Fruit fly (Drosophila melanogaster) whole organism, prepupa: Measurements from ENCODE around the gene IntS11.

Experiments
- Blimp-1 ChIP-seq: fragments of 200-800 bp; sonication (Bioruptor generic); optimal IDR thresholded peaks from 3 replicates; lab custom pipeline; 2017; ENCODE audit warnings: missing biosample characterization, missing genetic modification characterization, mild to moderate bottlenecking, moderate library complexity, missing genetic modification reagents
- CG10631 ChIP-seq: fragments of 200-800 bp; sonication (Bioruptor generic); optimal IDR thresholded peaks from 2 replicates; lab custom pipeline; 2016; ENCODE audit warnings: missing biosample characterization, missing genetic modification characterization
- CG11294 ChIP-seq: fragments of 200-800 bp; sonication (Bioruptor generic); IDR thresholded peaks from 2 replicates; pipeline ENCODE4 v1.3.6; 2022; ENCODE audit warnings: missing biosample characterization, missing genetic modification characterization
- CG11762 ChIP-seq: fragments of 200-800 bp; sonication (Bioruptor generic); optimal IDR thresholded peaks from 3 replicates; lab custom pipeline; 2016; ENCODE audit warnings: missing biosample characterization, missing genetic modification characterization; ENCODE audit not compliant: insufficient read depth
- CG11902 ChIP-seq: fragments of 200-800 bp; sonication (Bioruptor generic); optimal IDR thresholded peaks from 3 replicates; lab custom pipeline; 2016; ENCODE audit warnings: missing biosample characterization, missing genetic modification characterization
- CG15336 ChIP-seq: fragments of 200-800 bp; sonication (Bioruptor generic); IDR thresholded peaks from 2 replicates; pipeline ENCODE4 v1.3.6; 2022; ENCODE audit warnings: missing biosample characterization, missing genetic modification characterization
- CG16779 ChIP-seq: fragments of 200-800 bp; sonication (Bioruptor generic); optimal IDR thresholded peaks from 3 replicates; lab custom pipeline; 2017; ENCODE audit warnings: missing biosample characterization, mild to moderate bottlenecking, missing genetic modification characterization
- CG3032 ChIP-seq: fragments of 200-800 bp; optimal IDR thresholded peaks from 2 replicates; lab custom pipeline; 2019; ENCODE audit warnings: missing biosample characterization, mild to moderate bottlenecking, missing genetic modification characterization, moderate library complexity
- CG31627 ChIP-seq: fragments of 200-800 bp; sonication (Bioruptor generic); optimal IDR thresholded peaks from 3 replicates; lab custom pipeline; 2016; ENCODE audit warnings: missing biosample characterization, missing genetic modification characterization
- CG32006 ChIP-seq: fragments of 200-800 bp; sonication (Bioruptor generic); optimal IDR thresholded peaks from 3 replicates; lab custom pipeline; 2017; ENCODE audit warnings: missing biosample characterization, mild to moderate bottlenecking, missing genetic modification characterization
- CG3919 ChIP-seq: fragments of 200-800 bp; sonication (Bioruptor generic); optimal IDR thresholded peaks from 3 replicates; lab custom pipeline; 2016; ENCODE audit warnings: missing biosample characterization, missing genetic modification characterization
- CG6163 ChIP-seq: fragments of 200-800 bp; sonication (Bioruptor generic); IDR thresholded peaks from 3 replicates; pipeline ENCODE4 v1.3.6; 2022; ENCODE audit warnings: missing biosample characterization, missing genetic modification characterization
- CG6276 ChIP-seq: fragments of 200-800 bp; sonication (Bioruptor generic); optimal IDR thresholded peaks from 2 replicates; lab custom pipeline; 2017; ENCODE audit warnings: missing biosample characterization, mild to moderate bottlenecking, missing genetic modification characterization
- CG6808 ChIP-seq: fragments of 200-800 bp; sonication (Bioruptor generic); optimal IDR thresholded peaks from 3 replicates; lab custom pipeline; 2017; ENCODE audit warnings: missing biosample characterization, missing genetic modification characterization, mild to moderate bottlenecking, moderate library complexity, missing genetic modification reagents
- CG6854 ChIP-seq: fragments of 200-800 bp; sonication (Bioruptor generic); optimal IDR thresholded peaks from 2 replicates; lab custom pipeline; 2017; ENCODE audit warnings: missing biosample characterization, mild to moderate bottlenecking, missing genetic modification characterization
- CG7368 ChIP-seq: fragments of 200-800 bp; sonication (Bioruptor generic); optimal IDR thresholded peaks from 3 replicates; lab custom pipeline; 2016; ENCODE audit warnings: missing biosample characterization, missing genetic modification characterization
- CG8119 ChIP-seq: fragments of 200-800 bp; sonication (Bioruptor generic); IDR thresholded peaks from 3 replicates; pipeline ENCODE4 v1.3.6; 2022; ENCODE audit warnings: missing biosample characterization, missing genetic modification characterization
- CG9139 ChIP-seq: fragments of 200-800 bp; sonication (Bioruptor generic); optimal IDR thresholded peaks from 3 replicates; lab custom pipeline; 2017; ENCODE audit warnings: missing biosample characterization, mild to moderate bottlenecking, missing genetic modification characterization
- Eip78C ChIP-seq: fragments of 200-800 bp; sonication (Bioruptor generic); peaks from one replicate; lab custom pipeline; 2016; ENCODE audit warnings: missing biosample characterization, missing genetic modification characterization
- Eip93F ChIP-seq: fragments of 200-800 bp; sonication (Bioruptor generic); optimal IDR thresholded peaks from 2 replicates; lab custom pipeline; 2016; ENCODE audit warnings: missing biosample characterization, mild to moderate bottlenecking, missing genetic modification characterization
- Ets21C ChIP-seq: fragments of 200-800 bp; sonication (Bioruptor generic); optimal IDR thresholded peaks from 3 replicates; lab custom pipeline; 2016; ENCODE audit warnings: missing biosample characterization, missing genetic modification characterization
- Ets96B ChIP-seq: fragments of 200-800 bp; optimal IDR thresholded peaks from 2 replicates; lab custom pipeline; 2019; ENCODE audit warnings: missing biosample characterization, mild to moderate bottlenecking, missing genetic modification characterization, moderate library complexity
- Gug ChIP-seq: fragments of 200-800 bp; sonication (Bioruptor generic); IDR thresholded peaks from 2 replicates; pipeline ENCODE4 v1.3.6; 2022; ENCODE audit warnings: missing biosample characterization, missing genetic modification characterization
- Hr39 ChIP-seq: fragments of 200-800 bp; sonication (Bioruptor generic); optimal IDR thresholded peaks from 2 replicates; lab custom pipeline; 2016; ENCODE audit warnings: missing biosample characterization, missing genetic modification characterization
- Lpt ChIP-seq: fragments of 200-800 bp; sonication (Bioruptor generic); optimal IDR thresholded peaks from 3 replicates; lab custom pipeline; 2016; ENCODE audit warnings: missing biosample characterization, missing genetic modification characterization
- Met ChIP-seq: fragments of 200-800 bp; sonication (Bioruptor generic); optimal IDR thresholded peaks from 3 replicates; lab custom pipeline; 2016; ENCODE audit warnings: missing biosample characterization, missing genetic modification characterization
- OdsH ChIP-seq: fragments of 200-800 bp; sonication (Bioruptor generic); optimal IDR thresholded peaks from 3 replicates; lab custom pipeline; 2016; ENCODE audit warnings: missing biosample characterization, missing genetic modification characterization
- Sox102F ChIP-seq: fragments of 200-800 bp; sonication (Bioruptor generic); optimal IDR thresholded peaks from 2 replicates; lab custom pipeline; 2016; ENCODE audit warnings: missing biosample characterization, mild to moderate bottlenecking, missing genetic modification characterization
- Sox14 ChIP-seq: fragments of 200-800 bp; sonication (Bioruptor generic); optimal IDR thresholded peaks from 3 replicates; lab custom pipeline; 2016; ENCODE audit warnings: missing biosample characterization, missing genetic modification characterization
- acj6 ChIP-seq: fragments of 200-800 bp; sonication (Bioruptor generic); optimal IDR thresholded peaks from 3 replicates; lab custom pipeline; 2016; ENCODE audit warnings: missing biosample characterization, missing genetic modification characterization
- cyc ChIP-seq: fragments of 200-800 bp; sonication (Bioruptor generic); optimal IDR thresholded peaks from 3 replicates; lab custom pipeline; 2016; ENCODE audit warnings: missing biosample characterization, missing genetic modification characterization
- dsx ChIP-seq: fragments of 200-800 bp; optimal IDR thresholded peaks from 3 replicates; lab custom pipeline; 2019; ENCODE audit warnings: missing biosample characterization, mild to moderate bottlenecking, missing genetic modification characterization, moderate library complexity; ENCODE audit not compliant: poor library complexity, severe bottlenecking
- eg ChIP-seq: fragments of 200-800 bp; sonication (Bioruptor generic); IDR thresholded peaks from 3 replicates; pipeline ENCODE4 v1.3.6; 2022; ENCODE audit warnings: missing biosample characterization, missing genetic modification characterization
- fd59A ChIP-seq: fragments of 200-800 bp; sonication (Bioruptor generic); optimal IDR thresholded peaks from 2 replicates; lab custom pipeline; 2017; ENCODE audit warnings: missing biosample characterization, mild to moderate bottlenecking, missing genetic modification characterization, missing genetic modification reagents
- fkh ChIP-seq: fragments of 200-800 bp; sonication (Bioruptor generic); optimal IDR thresholded peaks from 3 replicates; lab custom pipeline; 2017; ENCODE audit warnings: missing biosample characterization, mild to moderate bottlenecking, missing genetic modification characterization, moderate library complexity
- lz ChIP-seq: fragments of 200-800 bp; sonication (Bioruptor generic); optimal IDR thresholded peaks from 3 replicates; lab custom pipeline; 2016; ENCODE audit warnings: missing biosample characterization, missing genetic modification characterization
- pdm3 ChIP-seq: fragments of 200-800 bp; sonication (Bioruptor generic); optimal IDR thresholded peaks from 3 replicates; lab custom pipeline; 2016; ENCODE audit warnings: missing biosample characterization, missing genetic modification characterization
- salr ChIP-seq, 2 experiments: fragments of 200-800 bp; sonication (Bioruptor generic); optimal IDR thresholded peaks; 3 replicates each; lab custom pipeline; 2016 to 2018; ENCODE audit warnings: missing biosample characterization in 2 of 2, missing genetic modification characterization in 2 of 2, mild to moderate bottlenecking in 1 of 2
- spab ChIP-seq: fragments of 200-800 bp; sonication (Bioruptor generic); optimal IDR thresholded peaks from 2 replicates; lab custom pipeline; 2017; ENCODE audit warnings: missing biosample characterization, mild to moderate bottlenecking, missing genetic modification characterization, missing genetic modification reagents
- vri ChIP-seq: fragments of 200-800 bp; sonication (Bioruptor generic); optimal IDR thresholded peaks from 3 replicates; lab custom pipeline; 2016; ENCODE audit warnings: missing biosample characterization, mild to moderate bottlenecking, missing genetic modification characterization

Gene IntS11

DNA sequence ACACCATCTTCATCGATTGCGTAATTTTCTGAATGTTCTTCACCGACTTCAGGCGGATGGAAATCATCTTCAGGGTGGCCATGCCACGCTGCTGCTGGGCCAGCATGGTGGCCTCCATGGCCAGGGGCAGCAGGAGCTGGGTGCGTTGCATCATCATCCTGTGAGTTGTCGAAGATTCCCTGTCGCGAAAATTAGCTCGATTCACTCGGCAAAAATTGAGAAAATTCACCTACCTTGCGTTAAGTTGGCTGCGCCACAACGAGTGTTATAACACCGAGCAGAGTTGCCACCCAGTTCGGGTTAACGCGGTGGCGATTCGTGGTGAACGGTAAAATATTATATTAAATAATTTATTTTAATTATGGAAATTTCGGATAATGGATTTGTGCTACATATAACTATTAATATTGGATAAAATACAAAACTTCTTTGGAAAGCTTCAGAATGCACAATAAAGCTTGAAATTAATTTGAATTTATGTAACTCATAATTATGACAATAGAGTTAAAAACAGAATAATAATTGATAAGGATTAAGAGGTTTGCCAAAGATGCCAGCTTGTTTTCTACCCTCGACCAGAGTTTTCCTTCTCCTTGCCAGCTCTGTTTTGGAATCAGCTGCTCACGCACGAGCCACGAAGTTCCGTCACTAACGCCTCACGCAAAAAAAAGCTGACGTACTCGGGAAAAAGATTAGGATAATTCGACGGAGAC, 3.6 kb downstream of the IntS11 start, which contains the start of the genes ATPsyngamma and yata (continued):
- TF ChIP-seq CG11762 (no peak), salr (GFP tag; optimal IDR thresholded peaks at IDR 0.05; lab: Kevin White, UChicago) (no peak), Eip93F (no peak), CG11902 (GFP tag; lab: Kevin White, UChicago) (no peak), CG15336 (GFP tag; lab: Robert Waterston, UW) (no peak), CG9139 (GFP tag; lab: Kevin White, UChicago) (no peak), OdsH (GFP tag; lab: Kevin White, UChicago) (no peak), Lpt (GFP tag; lab: Kevin White, UChicago) (no peak)

DNA sequence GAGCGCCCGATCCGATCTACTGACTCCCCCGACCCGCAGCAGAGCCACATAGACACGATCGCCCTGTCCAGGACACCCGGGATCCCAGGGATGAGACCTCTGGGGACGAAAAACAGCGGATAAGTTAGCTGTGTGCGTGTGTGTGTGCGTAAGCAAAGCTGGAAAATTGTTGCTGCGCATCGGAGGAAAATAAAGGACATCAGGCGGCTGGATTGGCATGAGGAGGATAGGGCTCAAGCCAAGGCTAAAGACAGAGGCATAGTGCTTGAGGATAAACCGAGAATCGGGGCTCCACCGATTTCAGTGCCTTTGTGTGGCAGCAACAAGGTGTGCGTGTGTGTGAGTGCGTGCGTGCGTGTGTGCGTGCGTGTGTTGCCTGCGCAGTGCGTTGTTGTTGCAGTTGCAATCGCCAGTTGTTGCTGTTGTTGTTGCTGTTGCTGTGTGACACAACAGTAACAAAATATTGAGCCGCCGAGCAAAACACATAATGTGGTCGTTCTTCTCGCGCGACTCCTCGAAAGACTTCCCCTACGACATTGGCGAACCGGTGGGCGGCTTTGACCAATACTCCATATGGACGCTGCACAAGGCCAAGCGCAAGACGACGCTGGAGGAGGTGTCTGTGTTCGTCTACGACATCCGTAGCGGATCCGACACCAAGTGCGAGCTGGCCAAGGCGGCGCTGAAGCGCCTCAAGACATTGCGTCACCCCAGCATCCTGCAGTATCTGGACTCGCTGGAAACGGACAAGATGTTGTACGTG, 4.3 kb downstream of the IntS11 start:
- TF ChIP-seq CG10631 (GFP tag; lab: Kevin White, UChicago), result no peak
- no peak for TF ChIP-seq salr (GFP tag; optimal IDR thresholded peaks at IDR 0.05; lab: Kevin White, UChicago)
- TF ChIP-seq CG11762, result no peak
- TF ChIP-seq CG6163, result 0 out of 3 replicates have a peak, but pooled peaks have one; percentile 8
- peak; percentile 13 for TF ChIP-seq Sox14

- no peak for TF ChIP-seq spab (GFP tag; lab: Kevin White, UChicago)
- no peak for TF ChIP-seq Hr39 (GFP tag; lab: Kevin White, UChicago)
- no peak for TF ChIP-seq fd59A
- TF ChIP-seq Gug, result peak; percentile 80
- no peak for TF ChIP-seq lz (GFP tag; lab: Kevin White, UChicago)
- no peak for TF ChIP-seq Sox102F (GFP tag; lab: Kevin White, UChicago)
- TF ChIP-seq dsx (GFP tag; lab: Kevin White, UChicago), result peak; percentile 57
- TF ChIP-seq CG6808 (GFP tag; lab: Kevin White, UChicago), result no peak
- peak; percentile 78 for TF ChIP-seq CG32006
- TF ChIP-seq eg (GFP tag; lab: Robert Waterston, UW), result peak; percentile 90
- peak; percentile 69; the same call in 2 of the 3 replicates for TF ChIP-seq CG6163
- no peak for TF ChIP-seq pdm3 (GFP tag; lab: Kevin White, UChicago)
- no peak for TF ChIP-seq CG3919 (GFP tag; lab: Kevin White, UChicago)
- peak; percentile 5 for TF ChIP-seq cyc
- peak; percentile 76 for TF ChIP-seq CG15336 (GFP tag; lab: Robert Waterston, UW)
- no peak for TF ChIP-seq CG7368 (GFP tag; lab: Kevin White, UChicago)
- no peak for TF ChIP-seq Met (GFP tag; lab: Kevin White, UChicago)
- TF ChIP-seq salr (GFP tag; optimal IDR thresholded peaks at IDR 0.05; lab: Kevin White, UChicago), result peak in 1 of 2 experiments; percentile 15
- peak; percentile 67 for TF ChIP-seq Eip78C (GFP tag; lab: Kevin White, UChicago)
- no peak for TF ChIP-seq CG11902 (GFP tag; lab: Kevin White, UChicago)
- TF ChIP-seq Sox14, result peak; percentile 9
- TF ChIP-seq CG6276 (GFP tag; lab: Kevin White, UChicago), result no peak
- TF ChIP-seq CG11294, result peak; percentile 53
- TF ChIP-seq CG8119, result peak; percentile 78
- TF ChIP-seq vri (GFP tag; lab: Kevin White, UChicago), result no peak
- no peak for TF ChIP-seq Blimp-1 (GFP tag; lab: Kevin White, UChicago)
Measured at dm6 chr3R:29755248-29755647, 10.1 kb downstream of the IntS11 start.

DNA sequence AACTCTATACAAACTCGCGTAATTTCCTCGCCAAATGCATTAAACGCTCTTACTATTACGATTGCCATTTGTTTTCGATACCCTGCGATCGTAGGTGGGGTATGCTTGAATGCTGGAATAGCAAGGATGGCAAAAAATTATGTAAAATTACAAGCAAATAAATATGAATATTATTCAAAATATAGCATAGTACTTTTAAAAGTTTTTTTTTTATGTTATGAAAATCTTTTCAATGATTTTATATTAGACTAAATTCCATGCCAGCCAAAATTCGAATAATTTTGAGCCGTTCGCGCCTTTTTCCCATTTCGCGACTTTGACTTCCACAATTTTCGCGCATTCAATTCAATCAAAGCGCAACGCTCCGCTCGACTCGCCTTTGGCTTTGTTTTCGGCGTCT, 11.0 kb downstream of the IntS11 start:
- no peak for TF ChIP-seq Sox102F (GFP tag; lab: Kevin White, UChicago)
- no peak for TF ChIP-seq CG6163
- TF ChIP-seq Hr39 (GFP tag; lab: Kevin White, UChicago), result no peak
- no peak for TF ChIP-seq CG11902 (GFP tag; lab: Kevin White, UChicago)
- TF ChIP-seq spab (GFP tag; lab: Kevin White, UChicago), result no peak
- TF ChIP-seq CG10631 (GFP tag; lab: Kevin White, UChicago), result no peak
- peak; percentile 58 for TF ChIP-seq CG8119
- no peak for TF ChIP-seq CG11762
- no peak for TF ChIP-seq CG6854 (GFP tag; lab: Kevin White, UChicago)
- no peak; the same call in 1 of the 2 replicates for TF ChIP-seq CG15336 (GFP tag; lab: Robert Waterston, UW)
- no peak for TF ChIP-seq CG3032 (tag; lab: Kevin White, UChicago)
- no peak for TF ChIP-seq fkh
- TF ChIP-seq fd59A, result no peak
- TF ChIP-seq Ets96B (tag; lab: Kevin White, UChicago), result no peak
- peak; percentile 4 for TF ChIP-seq pdm3 (GFP tag; lab: Kevin White, UChicago)
- TF ChIP-seq CG7368 (GFP tag; lab: Kevin White, UChicago), result no peak
- TF ChIP-seq acj6 (GFP tag; lab: Kevin White, UChicago), result no peak
- TF ChIP-seq CG16779, result no peak
- no peak for TF ChIP-seq OdsH (GFP tag; lab: Kevin White, UChicago)
- TF ChIP-seq CG31627 (GFP tag; lab: Kevin White, UChicago), result no peak
- peak; percentile 12 for TF ChIP-seq Lpt (GFP tag; lab: Kevin White, UChicago)
- TF ChIP-seq Ets21C (GFP tag; lab: Kevin White, UChicago), result no peak
- no peak for TF ChIP-seq lz (GFP tag; lab: Kevin White, UChicago)
- TF ChIP-seq CG32006, result peak; percentile 61
- TF ChIP-seq CG6808 (GFP tag; lab: Kevin White, UChicago), result no peak
